Worm (Caenorhabditis elegans) whole organism, mixed stage, embryonic: ENCODE measurements around the gene osm-1.

ENCODE experiments used
- M03D4.4 ChIP-seq: sonication (generic microtip); optimal IDR thresholded peaks from 2 replicates; lab custom pipeline; 2017; ENCODE audit warnings: mild to moderate bottlenecking, missing genetic modification characterization, missing compliant biosample characterization
- ceh-39 ChIP-seq: fragments of 150-350 bp; optimal IDR thresholded peaks from 2 replicates; lab custom pipeline; 2014; ENCODE audit warnings: missing biosample characterization, missing genetic modification characterization
- lin-13 ChIP-seq: fragments of 150-350 bp; optimal IDR thresholded peaks from 2 replicates; lab custom pipeline; 2014; ENCODE audit warnings: missing biosample characterization, missing genetic modification characterization
- mab-5 ChIP-seq: fragments of 150-350 bp; optimal IDR thresholded peaks from 2 replicates; lab custom pipeline; 2014; ENCODE audit warnings: missing biosample characterization, missing genetic modification characterization
- mep-1 ChIP-seq: fragments of 150-350 bp; optimal IDR thresholded peaks from 2 replicates; lab custom pipeline; 2017; ENCODE audit warnings: missing biosample characterization, missing genetic modification reagents, missing genetic modification characterization, inconsistent platforms
- nhr-12 ChIP-seq: fragments of 150-350 bp; optimal IDR thresholded peaks from 2 replicates; lab custom pipeline; 2014; ENCODE audit warnings: missing biosample characterization, missing genetic modification characterization
- nhr-237 ChIP-seq: fragments of 150-350 bp; optimal IDR thresholded peaks from 2 replicates; lab custom pipeline; 2014; ENCODE audit warnings: missing biosample characterization, missing genetic modification characterization
- nhr-28 ChIP-seq: fragments of 150-350 bp; optimal IDR thresholded peaks from 2 replicates; lab custom pipeline; 2014; ENCODE audit warnings: missing biosample characterization, missing genetic modification characterization
- nhr-76 ChIP-seq: sonication (generic microtip); optimal IDR thresholded peaks from 2 replicates; lab custom pipeline; 2017; ENCODE audit warnings: missing biosample characterization, missing genetic modification characterization
- pha-4 ChIP-seq: fragments of 150-350 bp; optimal IDR thresholded peaks from 2 replicates; lab custom pipeline; 2018; ENCODE audit warnings: missing biosample characterization, missing genetic modification reagents, missing genetic modification characterization
- snpc-4 ChIP-seq: fragments of 150-350 bp; optimal IDR thresholded peaks from 2 replicates; lab custom pipeline; 2014; ENCODE audit warnings: missing biosample characterization, missing genetic modification characterization
- sptf-1 ChIP-seq: sonication (generic microtip); optimal IDR thresholded peaks from 2 replicates; lab custom pipeline; 2017; ENCODE audit warnings: mild to moderate bottlenecking, missing genetic modification characterization, moderate library complexity, missing compliant biosample characterization
- unc-39 ChIP-seq: fragments of 150-350 bp; optimal IDR thresholded peaks from 2 replicates; lab custom pipeline; 2014; ENCODE audit warnings: missing biosample characterization, missing genetic modification characterization
- unc-62 ChIP-seq: fragments of 150-350 bp; optimal IDR thresholded peaks from 2 replicates; lab custom pipeline; 2014; ENCODE audit warnings: missing biosample characterization, missing genetic modification reagents, missing genetic modification characterization

DNA sequence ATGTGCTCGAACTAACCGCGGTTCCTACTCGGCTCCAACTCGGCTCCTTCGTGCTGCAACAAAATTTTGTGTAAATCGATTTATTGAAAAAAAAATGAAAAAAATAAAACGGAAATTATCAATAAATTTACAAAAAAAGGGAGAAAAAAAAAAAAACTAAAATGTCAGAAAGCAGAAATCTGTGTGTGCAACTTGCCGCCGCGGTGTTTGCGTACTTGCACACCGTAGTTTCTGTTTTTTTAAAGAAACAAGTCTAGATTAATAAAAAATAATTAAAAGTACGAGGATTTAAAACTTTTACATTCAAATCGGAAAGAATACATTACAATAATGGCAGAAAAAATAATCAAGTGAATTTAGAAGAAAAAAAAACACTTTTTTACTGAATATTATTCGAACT is 18.8 kb upstream of the osm-1 start:
- TF ChIP-seq ceh-39 (tag; lab: Kevin White, UChicago) (no peak), nhr-28 (tag; lab: Kevin White, UChicago) (no peak), unc-62 (no peak), lin-13 (no peak), M03D4.4 (tag; lab: Kevin White, UChicago) (no peak), nhr-76 (tag; lab: Kevin White, UChicago) (no peak), nhr-237 (no peak), mep-1 (tag; lab: Kevin White, UChicago) (no peak), mab-5 (tag; lab: Kevin White, UChicago) (no peak), snpc-4 (no peak), sptf-1 (tag; lab: Kevin White, UChicago) (no peak), pha-4 (no peak), nhr-12 (no peak), unc-39 (no peak)
